Fruit fly (Drosophila melanogaster): ENCODE measurements around the gene CG33630.

dm6 chr3R:10083077-10083476 lies 20.7 kb downstream of the CG33630 start:
- TF ChIP-seq Sin3A (optimal IDR thresholded peaks at IDR 0.05) (no peak), h (optimal IDR thresholded peaks at IDR 0.05) (no peak), ttk (optimal IDR thresholded peaks at IDR 0.05) (no peak)
